Worm (Caenorhabditis elegans) whole organism, L4/young adult: ENCODE results near the gene F53F8.6.

ENCODE experiments used
- W03F9.2 ChIP-seq: fragments of 150-350 bp; optimal IDR thresholded peaks from 2 replicates; lab custom pipeline; 2014; ENCODE audit warnings: missing biosample characterization, missing genetic modification characterization
- him-1 ChIP-seq: sonication (generic microtip); optimal IDR thresholded peaks from 2 replicates; lab custom pipeline; 2016; ENCODE audit warnings: missing genotype, missing genetic modification reagents, missing genetic modification characterization, missing compliant biosample characterization

- TF ChIP-seq him-1 (tag; lab: Kevin White, UChicago) = no peak
- TF ChIP-seq W03F9.2 (tag; lab: Kevin White, UChicago) = no peak
Observed at ce11 chrV:20692903-20693302, 11.1 kb upstream of the F53F8.6 start.
